Worm (Caenorhabditis elegans): Measurements from ENCODE around the gene str-240.

Gene str-240

DNA sequence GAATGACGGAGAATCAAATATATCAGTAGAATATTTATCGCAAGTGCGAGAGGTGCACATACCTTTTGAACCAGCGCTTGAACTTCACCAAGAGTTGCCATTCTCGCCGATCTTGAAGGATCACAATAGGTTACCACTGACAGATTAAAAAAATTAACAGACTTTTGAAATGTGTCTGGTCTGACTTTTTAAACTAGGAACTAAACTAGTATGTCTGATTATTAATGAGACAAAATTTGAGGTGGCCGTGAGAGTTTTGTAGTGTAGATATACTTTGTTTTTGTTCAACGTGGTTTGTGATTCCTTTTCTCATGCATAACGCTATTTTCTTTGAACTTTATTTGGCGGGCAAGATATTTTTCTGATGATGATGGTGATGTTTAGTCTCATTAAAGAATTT lies at the start of gene str-240:
Gene str-240, minus strand, starts transcription at position 101 of the 400 bp plus-strand sequence.
- no peak for TF ChIP-seq flt-1 (GFP tag; IDR thresholded peaks at IDR 0.05)
- no peak for TF ChIP-seq tab-1 (GFP tag; IDR thresholded peaks at IDR 0.05)
- no peak for TF ChIP-seq T22C8.4 (GFP tag; IDR thresholded peaks at IDR 0.05)
- TF ChIP-seq ztf-29 (GFP tag; IDR thresholded peaks at IDR 0.05), result no peak
- TF ChIP-seq ref-1 (GFP tag; conservative IDR thresholded peaks at IDR 0.05), result no peak
- TF ChIP-seq ztf-23 (GFP tag; IDR thresholded peaks at IDR 0.05), result no peak
- no peak for TF ChIP-seq klf-2 (GFP tag; conservative IDR thresholded peaks at IDR 0.05)
- no peak for TF ChIP-seq cog-1 (tag; optimal IDR thresholded peaks at IDR 0.05)
- TF ChIP-seq med-1 (GFP tag; optimal IDR thresholded peaks at IDR 0.05; ENCODE audit: insufficient read depth), result no peak

DNA sequence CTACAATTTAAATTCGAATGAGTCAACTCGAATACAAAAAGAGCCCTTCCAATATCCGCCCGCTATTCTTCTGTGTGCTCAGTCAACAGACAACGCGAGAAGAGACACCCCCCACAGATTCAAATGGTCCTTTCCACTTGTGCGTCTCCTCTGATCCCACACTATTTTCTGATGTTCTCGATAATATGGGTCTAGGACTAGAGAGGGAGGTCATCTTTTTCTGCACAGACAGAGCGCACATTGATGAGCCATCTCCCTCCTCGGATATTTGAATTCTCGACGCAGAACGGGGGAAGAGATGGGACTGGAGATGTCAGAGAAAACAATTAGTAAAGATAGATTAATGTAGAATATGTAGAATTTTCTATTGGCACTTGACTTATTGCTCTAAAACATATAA lies 48.9 kb upstream of the str-240 start:
- TF ChIP-seq cog-1 (tag; optimal IDR thresholded peaks at IDR 0.05) (peak; percentile 43), T22C8.4 (GFP tag; IDR thresholded peaks at IDR 0.05) (no peak)

DNA sequence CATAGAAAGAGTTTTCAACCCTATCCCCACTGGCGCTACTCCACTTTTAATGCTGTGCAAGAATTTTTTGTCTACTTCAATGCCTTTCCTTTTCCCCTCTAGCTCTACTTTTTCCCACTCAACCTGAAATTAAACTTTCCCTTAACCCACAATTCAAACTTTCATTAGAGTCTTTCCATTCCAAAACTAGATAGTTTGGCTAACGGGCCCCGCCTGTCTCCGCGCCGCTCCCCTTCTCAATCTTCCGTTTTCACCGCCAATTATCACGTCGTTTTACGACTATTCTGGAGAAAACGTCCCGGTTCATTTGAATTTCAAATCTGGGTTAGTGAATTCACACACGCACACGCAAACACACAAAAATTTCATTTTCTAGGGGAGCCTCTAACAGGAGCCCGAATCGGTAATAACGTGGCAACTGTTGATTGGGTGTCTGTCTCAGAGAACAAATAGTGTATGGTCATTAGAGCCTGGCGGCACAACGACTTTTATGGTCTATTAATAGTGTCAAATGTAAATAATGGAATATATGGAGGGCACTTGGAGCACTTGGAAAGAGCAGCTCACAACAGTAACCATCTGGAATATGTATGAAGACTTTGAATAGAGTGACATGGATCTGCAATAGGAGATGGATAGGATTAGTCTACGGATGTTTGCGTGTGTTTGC lies 48.1 kb upstream of the str-240 start:
- TF ChIP-seq ref-1 (GFP tag; conservative IDR thresholded peaks at IDR 0.05) (no peak), T22C8.4 (GFP tag; IDR thresholded peaks at IDR 0.05) (no peak), flt-1 (GFP tag; IDR thresholded peaks at IDR 0.05) (no peak), ztf-23 (GFP tag; IDR thresholded peaks at IDR 0.05) (no peak), klf-2 (GFP tag; conservative IDR thresholded peaks at IDR 0.05) (no peak), cog-1 (tag; optimal IDR thresholded peaks at IDR 0.05) (no peak), tab-1 (GFP tag; IDR thresholded peaks at IDR 0.05) (no peak)

DNA sequence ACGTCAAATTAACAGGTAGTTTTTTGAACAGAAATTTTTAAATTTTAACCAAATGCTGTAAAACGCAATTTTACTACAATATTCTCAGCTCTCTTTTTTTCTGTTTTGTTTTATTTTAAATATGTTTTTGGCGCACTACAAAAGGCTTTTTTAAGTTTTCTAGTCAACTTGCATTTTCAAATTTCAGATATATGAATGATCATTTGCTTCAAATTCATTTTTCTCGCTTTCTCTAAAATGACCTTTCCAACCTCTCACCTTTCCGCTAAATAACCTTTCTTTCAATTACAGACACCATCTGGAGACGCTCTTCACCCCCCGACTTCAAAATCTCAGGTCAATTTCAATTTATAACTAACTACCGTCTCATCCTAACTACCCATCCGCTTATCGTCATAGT lies 45.0 kb upstream of the str-240 start, which contains the start of gene cdc-25.2:
Gene cdc-25.2, plus strand, starts transcription at position 301 of the 400 bp plus-strand sequence.
- no peak for TF ChIP-seq tab-1 (GFP tag; IDR thresholded peaks at IDR 0.05)
- TF ChIP-seq med-1 (GFP tag; optimal IDR thresholded peaks at IDR 0.05; ENCODE audit: insufficient read depth), result no peak
- TF ChIP-seq T22C8.4 (GFP tag; IDR thresholded peaks at IDR 0.05), result no peak
- TF ChIP-seq klf-2 (GFP tag; conservative IDR thresholded peaks at IDR 0.05), result no peak
- no peak for TF ChIP-seq cog-1 (tag; optimal IDR thresholded peaks at IDR 0.05)
- no peak for TF ChIP-seq ztf-29 (GFP tag; IDR thresholded peaks at IDR 0.05)
- no peak for TF ChIP-seq ztf-23 (GFP tag; IDR thresholded peaks at IDR 0.05)
- no peak for TF ChIP-seq ref-1 (GFP tag; conservative IDR thresholded peaks at IDR 0.05)
- no peak for TF ChIP-seq flt-1 (GFP tag; IDR thresholded peaks at IDR 0.05)

DNA sequence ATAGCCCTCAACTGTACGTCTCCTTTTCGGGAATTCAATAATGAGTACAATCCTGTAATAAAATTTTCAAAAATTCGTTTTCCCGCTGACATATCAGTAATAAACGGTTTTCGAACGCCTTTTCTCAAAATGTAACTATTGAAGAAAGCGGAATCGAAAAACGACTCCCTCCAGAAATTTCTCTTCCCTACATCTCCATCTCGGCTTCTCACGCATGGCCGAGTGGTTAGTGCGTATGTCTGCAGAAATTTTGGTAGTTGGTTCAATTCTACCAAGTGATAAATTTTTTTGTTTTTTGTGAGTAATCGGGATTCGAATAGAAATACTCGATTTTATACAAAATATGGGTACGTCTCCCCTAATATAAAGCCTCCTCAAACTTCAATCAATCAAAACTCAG lies 39.4 kb upstream of the str-240 start:
- TF ChIP-seq klf-2 (GFP tag; conservative IDR thresholded peaks at IDR 0.05) (peak; percentile 93), flt-1 (GFP tag; IDR thresholded peaks at IDR 0.05) (peak; percentile 82), tab-1 (GFP tag; IDR thresholded peaks at IDR 0.05) (peak; percentile 92), ztf-29 (GFP tag; IDR thresholded peaks at IDR 0.05) (peak; percentile 74; the same call in 1 of the 2 replicates), ztf-23 (GFP tag; IDR thresholded peaks at IDR 0.05) (peak; percentile 93), T22C8.4 (GFP tag; IDR thresholded peaks at IDR 0.05) (peak; percentile 85), ref-1 (GFP tag; conservative IDR thresholded peaks at IDR 0.05) (peak; percentile 80)

DNA sequence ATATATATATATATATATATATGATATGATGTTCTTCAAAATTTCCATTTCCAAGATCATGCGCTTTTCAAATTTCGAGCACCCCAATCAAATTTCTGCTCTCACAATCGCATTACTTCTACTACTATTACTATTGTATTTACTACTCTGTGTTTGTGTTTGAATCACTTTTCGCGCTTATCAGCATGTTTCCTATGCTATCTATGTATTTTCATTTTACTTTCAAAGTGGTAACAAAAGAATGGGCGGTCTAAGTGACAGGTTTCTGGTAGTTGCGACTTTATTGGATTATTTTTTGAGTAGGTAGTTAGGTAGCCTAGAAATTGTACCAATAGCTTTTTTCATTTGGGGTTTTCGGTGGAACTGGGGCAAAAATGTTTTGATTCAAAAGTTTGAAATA lies 36.4 kb upstream of the str-240 start:
- no peak for TF ChIP-seq flt-1 (GFP tag; IDR thresholded peaks at IDR 0.05)
- TF ChIP-seq ztf-29 (GFP tag; IDR thresholded peaks at IDR 0.05), result no peak
- TF ChIP-seq klf-2 (GFP tag; conservative IDR thresholded peaks at IDR 0.05), result no peak
- no peak for TF ChIP-seq T22C8.4 (GFP tag; IDR thresholded peaks at IDR 0.05)
- no peak for TF ChIP-seq tab-1 (GFP tag; IDR thresholded peaks at IDR 0.05)
- TF ChIP-seq ref-1 (GFP tag; conservative IDR thresholded peaks at IDR 0.05), result no peak
- no peak for TF ChIP-seq cog-1 (tag; optimal IDR thresholded peaks at IDR 0.05)
- TF ChIP-seq ztf-23 (GFP tag; IDR thresholded peaks at IDR 0.05), result no peak
- TF ChIP-seq med-1 (GFP tag; optimal IDR thresholded peaks at IDR 0.05; ENCODE audit: insufficient read depth), result no peak

DNA sequence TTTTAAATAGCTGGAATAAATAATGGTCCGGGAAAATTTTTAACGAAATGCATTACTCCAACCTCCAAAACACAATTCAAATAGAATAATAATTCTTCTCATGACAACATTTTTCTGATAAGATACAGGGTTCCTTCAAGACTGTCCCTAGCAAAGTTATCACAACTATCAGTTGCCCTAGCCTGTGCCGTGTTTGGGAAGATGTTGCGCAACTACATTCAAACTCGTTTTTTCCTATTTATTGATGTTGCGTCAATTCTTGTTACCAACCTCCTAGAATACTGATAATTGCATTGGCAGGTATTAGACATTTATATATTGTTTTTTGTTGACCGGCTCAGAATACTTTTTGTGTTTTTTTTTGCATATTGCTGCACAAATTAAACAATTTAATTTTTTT lies 33.3 kb upstream of the str-240 start:
- TF ChIP-seq ztf-23 (GFP tag; IDR thresholded peaks at IDR 0.05), result no peak
- TF ChIP-seq cog-1 (tag; optimal IDR thresholded peaks at IDR 0.05), result no peak
- no peak for TF ChIP-seq tab-1 (GFP tag; IDR thresholded peaks at IDR 0.05)
- no peak for TF ChIP-seq T22C8.4 (GFP tag; IDR thresholded peaks at IDR 0.05)
- TF ChIP-seq med-1 (GFP tag; optimal IDR thresholded peaks at IDR 0.05; ENCODE audit: insufficient read depth), result no peak

DNA sequence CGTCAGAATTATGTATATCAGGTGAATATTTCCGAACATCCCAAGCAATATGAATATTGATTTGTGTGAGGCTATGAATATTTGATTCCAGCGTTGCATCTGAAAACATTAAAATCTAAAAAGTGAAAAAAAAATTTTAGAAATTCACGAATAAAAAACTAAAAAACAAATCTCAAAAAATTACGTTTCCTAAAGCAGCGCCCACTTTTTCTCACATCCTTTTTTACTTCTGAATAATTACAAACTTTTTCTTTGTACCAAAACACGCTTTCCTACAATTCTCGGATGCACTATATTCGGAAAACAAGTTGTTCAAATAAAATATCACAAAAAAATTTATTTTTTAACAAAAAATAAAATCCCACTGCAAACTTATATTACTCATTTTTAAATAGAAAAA lies 31.3 kb upstream of the str-240 start, which contains the start of gene srsx-8:
Gene srsx-8, minus strand, starts transcription at position 101 of the 400 bp plus-strand sequence.
- TF ChIP-seq ztf-23 (GFP tag; IDR thresholded peaks at IDR 0.05) (no peak), cog-1 (tag; optimal IDR thresholded peaks at IDR 0.05) (no peak), klf-2 (GFP tag; conservative IDR thresholded peaks at IDR 0.05) (no peak), tab-1 (GFP tag; IDR thresholded peaks at IDR 0.05) (no peak), ref-1 (GFP tag; conservative IDR thresholded peaks at IDR 0.05) (no peak), med-1 (GFP tag; optimal IDR thresholded peaks at IDR 0.05; ENCODE audit: insufficient read depth) (no peak), ztf-29 (GFP tag; IDR thresholded peaks at IDR 0.05) (no peak)

DNA sequence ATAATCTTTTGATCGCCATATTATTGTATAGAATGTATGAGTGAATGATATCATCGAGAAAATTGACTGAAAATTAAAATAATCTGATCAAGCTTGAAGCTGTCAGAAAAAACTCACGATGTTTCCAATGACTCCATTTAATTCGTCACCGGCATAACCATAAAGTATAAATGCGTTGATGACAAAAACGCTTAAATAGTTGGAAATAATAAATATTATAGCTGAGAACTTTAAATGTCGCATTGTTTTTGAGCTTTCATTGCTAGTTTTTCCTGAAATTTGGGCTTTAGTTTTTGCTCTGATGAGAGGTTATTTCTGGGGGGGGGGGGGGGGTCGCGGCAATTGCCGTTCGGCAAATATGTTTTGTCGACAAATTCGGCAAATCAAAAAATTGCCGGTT lies 29.4 kb upstream of the str-240 start:
- TF ChIP-seq T22C8.4 (GFP tag; IDR thresholded peaks at IDR 0.05) (no peak), tab-1 (GFP tag; IDR thresholded peaks at IDR 0.05) (no peak), cog-1 (tag; optimal IDR thresholded peaks at IDR 0.05) (no peak), ztf-29 (GFP tag; IDR thresholded peaks at IDR 0.05) (no peak), ref-1 (GFP tag; conservative IDR thresholded peaks at IDR 0.05) (no peak), ztf-23 (GFP tag; IDR thresholded peaks at IDR 0.05) (no peak), flt-1 (GFP tag; IDR thresholded peaks at IDR 0.05) (no peak), med-1 (GFP tag; optimal IDR thresholded peaks at IDR 0.05; ENCODE audit: insufficient read depth) (no peak), klf-2 (GFP tag; conservative IDR thresholded peaks at IDR 0.05) (no peak)

DNA sequence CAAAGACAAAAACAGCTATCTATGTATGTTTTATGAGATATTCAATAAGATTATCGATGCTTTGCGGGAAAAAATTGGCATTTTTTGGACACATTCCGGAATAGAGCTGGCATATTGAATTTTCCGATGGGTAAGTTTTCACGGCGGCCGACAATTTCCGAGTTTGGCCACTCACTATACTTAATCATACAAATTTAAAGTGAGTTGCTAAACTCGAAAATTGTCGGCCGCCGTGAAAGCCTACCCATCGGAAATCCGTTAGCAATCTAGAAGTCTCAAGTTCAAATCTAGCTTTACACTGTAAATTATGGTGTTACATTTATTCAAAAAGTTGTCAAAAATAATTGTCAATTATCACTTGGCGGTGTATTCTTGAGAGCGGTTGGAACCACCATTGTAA lies 29.0 kb upstream of the str-240 start:
- TF ChIP-seq ref-1 (GFP tag; conservative IDR thresholded peaks at IDR 0.05), result no peak
- TF ChIP-seq tab-1 (GFP tag; IDR thresholded peaks at IDR 0.05), result no peak
- no peak for TF ChIP-seq ztf-23 (GFP tag; IDR thresholded peaks at IDR 0.05)

Measured in whole organism, midembryonic.